Fruit fly (Drosophila melanogaster): ENCODE data around the gene alpha-Est2.

- TF ChIP-seq CG14711 (tag; optimal IDR thresholded peaks at IDR 0.05), result no peak
- no peak for TF ChIP-seq CG12768 (GFP tag; optimal IDR thresholded peaks at IDR 0.05)
- TF ChIP-seq CG7045 (GFP tag; optimal IDR thresholded peaks at IDR 0.05), result no peak
- no peak for TF ChIP-seq ovo (GFP tag; optimal IDR thresholded peaks at IDR 0.05)
Measured at dm6 chr3R:7508198-7508837, 33.3 kb upstream of the alpha-Est2 start.

Data from whole organism, adult.